Fruit fly (Drosophila melanogaster) whole organism: ENCODE results near the gene CG7632.

ENCODE experiments used
- CG8478 ChIP-seq: fragments of >200 bp; optimal IDR thresholded peaks from 2 replicates; lab custom pipeline; 2018; ENCODE audit warnings: inconsistent platforms
- Dll ChIP-seq: fragments of >200 bp; optimal IDR thresholded peaks from 2 replicates; lab custom pipeline; 2017
- EcR ChIP-seq, 2 experiments: fragments of >200 bp; optimal IDR thresholded peaks; 2 replicates each; lab custom pipeline; 2017; ENCODE audit warnings: missing biosample characterization in 2 of 2, missing genetic modification characterization in 2 of 2, missing genetic modification reagents in 2 of 2
- pan ChIP-seq: fragments of >200 bp; optimal IDR thresholded peaks from 2 replicates; lab custom pipeline; 2017
- psq ChIP-seq: fragments of >200 bp; optimal IDR thresholded peaks from 2 replicates; lab custom pipeline; 2017
- usp ChIP-seq: fragments of >200 bp; optimal IDR thresholded peaks from 2 replicates; lab custom pipeline; 2017; ENCODE audit warnings: missing biosample characterization, missing genetic modification characterization, mixed read lengths

Gene CG7632

DNA sequence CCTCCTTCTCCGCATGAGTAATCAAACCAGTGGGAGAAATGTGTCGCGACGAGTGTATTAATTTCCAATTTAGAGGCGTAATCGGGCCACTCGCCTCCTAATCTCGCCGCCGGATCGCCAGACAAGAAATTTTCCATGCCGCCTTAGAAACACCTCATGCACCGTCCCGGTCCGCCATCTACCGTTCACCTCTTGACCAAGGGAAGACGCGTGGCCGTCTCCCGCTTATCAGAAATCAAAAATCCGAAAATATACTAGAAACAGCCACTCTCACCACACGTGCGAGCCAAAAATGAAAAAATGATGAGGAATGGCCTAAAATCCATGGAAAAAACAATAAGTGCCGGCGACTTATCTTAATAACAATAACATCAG lies 28.6 kb upstream of the CG7632 start:
- TF ChIP-seq usp (GFP tag; lab: Kevin White, UChicago) (no peak), Dll (no peak), CG8478 (lab: Kevin White, UChicago) (no peak), EcR (GFP tag; optimal IDR thresholded peaks at IDR 0.05; lab: Kevin White, UChicago) (no peak)

dm6 chr3L:21276296-21277257 lies 27.9 kb upstream of the CG7632 start:
- TF ChIP-seq CG8478 (lab: Kevin White, UChicago): no peak
- no peak for TF ChIP-seq EcR (GFP tag; optimal IDR thresholded peaks at IDR 0.05; lab: Kevin White, UChicago)
- no peak for TF ChIP-seq usp (GFP tag; lab: Kevin White, UChicago)
- no peak for TF ChIP-seq pan (lab: Kevin White, UChicago)

dm6 chr3L:21277897-21278530 lies 26.5 kb upstream of the CG7632 start:
- no peak for TF ChIP-seq EcR (GFP tag; optimal IDR thresholded peaks at IDR 0.05; lab: Kevin White, UChicago)
- no peak for TF ChIP-seq Dll
- no peak for TF ChIP-seq usp (GFP tag; lab: Kevin White, UChicago)
- no peak for TF ChIP-seq pan (lab: Kevin White, UChicago)
- no peak for TF ChIP-seq psq
- no peak for TF ChIP-seq CG8478 (lab: Kevin White, UChicago)

DNA sequence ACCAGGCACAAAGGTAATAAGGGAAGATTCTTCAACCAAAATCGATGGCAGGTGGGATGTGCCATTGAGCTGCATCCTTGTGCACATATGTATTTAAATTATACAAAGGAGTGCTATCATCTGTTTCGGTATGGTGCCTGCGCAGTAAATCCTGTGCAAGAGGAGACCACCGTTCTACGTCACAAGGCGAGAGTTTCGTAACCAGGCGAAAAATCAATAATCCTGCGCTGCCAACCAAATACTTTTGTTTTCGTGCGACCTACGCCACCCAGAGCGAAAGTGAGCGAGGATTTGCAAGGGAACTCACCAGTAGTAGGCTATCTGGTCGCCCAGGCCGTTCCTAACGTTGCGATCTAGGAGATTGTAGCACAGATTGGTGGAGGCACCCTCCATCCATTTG lies 25.3 kb upstream of the CG7632 start:
- TF ChIP-seq CG8478 (lab: Kevin White, UChicago) (no peak), Dll (no peak)

- TF ChIP-seq Dll: no peak
- no peak for TF ChIP-seq usp (GFP tag; lab: Kevin White, UChicago)
- TF ChIP-seq CG8478 (lab: Kevin White, UChicago): no peak
- TF ChIP-seq psq: no peak
- TF ChIP-seq pan (lab: Kevin White, UChicago): no peak
- TF ChIP-seq EcR (GFP tag; optimal IDR thresholded peaks at IDR 0.05; lab: Kevin White, UChicago): no peak
Observed at dm6 chr3L:21279876-21280566, 24.5 kb upstream of the CG7632 start, which contains the start of gene AcCoAS. TSS of gene AcCoAS (minus strand) at chr3L:21280243.

- TF ChIP-seq CG8478 (lab: Kevin White, UChicago) (no peak), usp (GFP tag; lab: Kevin White, UChicago) (no peak), psq (no peak), Dll (no peak), pan (lab: Kevin White, UChicago) (no peak)
Observed at dm6 chr3L:21280996-21281691, 23.4 kb upstream of the CG7632 start, which contains the start of gene ppl. TSS of gene ppl (minus strand) at chr3L:21281506.

dm6 chr3L:21281706-21282105 lies 22.8 kb upstream of the CG7632 start:
- TF ChIP-seq Dll: no peak
- no peak for TF ChIP-seq EcR (GFP tag; optimal IDR thresholded peaks at IDR 0.05; lab: Kevin White, UChicago)
- no peak for TF ChIP-seq pan (lab: Kevin White, UChicago)
- TF ChIP-seq CG8478 (lab: Kevin White, UChicago): no peak
- no peak for TF ChIP-seq psq
- no peak for TF ChIP-seq usp (GFP tag; lab: Kevin White, UChicago)

- TF ChIP-seq psq: no peak
- no peak for TF ChIP-seq EcR (GFP tag; optimal IDR thresholded peaks at IDR 0.05; lab: Kevin White, UChicago)
- TF ChIP-seq usp (GFP tag; lab: Kevin White, UChicago): no peak
- TF ChIP-seq CG8478 (lab: Kevin White, UChicago): no peak
- no peak for TF ChIP-seq pan (lab: Kevin White, UChicago)
- no peak for TF ChIP-seq Dll
Observed at dm6 chr3L:21282741-21283140, 21.8 kb upstream of the CG7632 start.

- TF ChIP-seq Dll (no peak), EcR (GFP tag; optimal IDR thresholded peaks at IDR 0.05; lab: Kevin White, UChicago) (no peak), usp (GFP tag; lab: Kevin White, UChicago) (no peak), CG8478 (lab: Kevin White, UChicago) (no peak), pan (lab: Kevin White, UChicago) (no peak), psq (no peak)
Observed at dm6 chr3L:21283795-21284194, 20.7 kb upstream of the CG7632 start.

- TF ChIP-seq usp (GFP tag; lab: Kevin White, UChicago) (no peak), Dll (no peak), psq (no peak), EcR (GFP tag; optimal IDR thresholded peaks at IDR 0.05; lab: Kevin White, UChicago) (no peak), pan (lab: Kevin White, UChicago) (no peak), CG8478 (lab: Kevin White, UChicago) (no peak)
Observed at dm6 chr3L:21284720-21285638, 19.5 kb upstream of the CG7632 start.
